Fruit fly (Drosophila melanogaster) whole organism, embryonic: ENCODE results near the gene Mec2.

Experiments
- BEAF-32 ChIP-seq: fragments of 200-800 bp; sonication (Bioruptor generic); optimal IDR thresholded peaks from 3 replicates; lab custom pipeline; 2017; ENCODE audit warnings: missing biosample characterization, missing genetic modification characterization, mild to moderate bottlenecking, moderate library complexity, missing genetic modification reagents
- CG11247 ChIP-seq: fragments of 200-800 bp; sonication (Bioruptor generic); IDR thresholded peaks from 2 replicates; pipeline ENCODE4 v1.3.6; 2022; ENCODE audit warnings: missing biosample characterization, missing genetic modification characterization
- CG11398 ChIP-seq: fragments of 200-800 bp; sonication (Bioruptor generic); optimal IDR thresholded peaks from 2 replicates; lab custom pipeline; 2016; ENCODE audit warnings: missing biosample characterization, missing genetic modification characterization
- CG12104 ChIP-seq: fragments of 200-800 bp; sonication (Bioruptor generic); optimal IDR thresholded peaks from 3 replicates; lab custom pipeline; 2016; ENCODE audit warnings: missing biosample characterization, missing genetic modification characterization
- CG13775 ChIP-seq: fragments of 200-800 bp; sonication (Bioruptor generic); optimal IDR thresholded peaks from 3 replicates; lab custom pipeline; 2017; ENCODE audit warnings: missing biosample characterization, mild to moderate bottlenecking, missing genetic modification characterization
- CG15514 ChIP-seq: fragments of 200-800 bp; sonication (Bioruptor generic); optimal IDR thresholded peaks from 3 replicates; lab custom pipeline; 2017; ENCODE audit warnings: missing biosample characterization, missing genetic modification characterization, mild to moderate bottlenecking, moderate library complexity, missing genetic modification reagents
- CG15601 ChIP-seq: fragments of 200-800 bp; sonication (Bioruptor generic); optimal IDR thresholded peaks from 3 replicates; lab custom pipeline; 2019; ENCODE audit warnings: missing biosample characterization, mild to moderate bottlenecking, missing genetic modification characterization, moderate library complexity
- CG1603 ChIP-seq: fragments of 200-800 bp; sonication (Bioruptor generic); optimal IDR thresholded peaks from 2 replicates; lab custom pipeline; 2019; ENCODE audit warnings: missing biosample characterization, mild to moderate bottlenecking, missing genetic modification characterization, moderate library complexity
- CG16863 ChIP-seq: fragments of 200-800 bp; sonication (Bioruptor generic); optimal IDR thresholded peaks from 3 replicates; lab custom pipeline; 2016; ENCODE audit warnings: missing biosample characterization, missing genetic modification characterization
- CG17912 ChIP-seq: fragments of 200-800 bp; sonication (Bioruptor generic); optimal IDR thresholded peaks from 2 replicates; lab custom pipeline; 2018; ENCODE audit warnings: missing biosample characterization, mild to moderate bottlenecking, missing genetic modification characterization
- CG18619 ChIP-seq: fragments of 200-800 bp; sonication (Bioruptor generic); optimal IDR thresholded peaks from 3 replicates; lab custom pipeline; 2017; ENCODE audit warnings: missing biosample characterization, mild to moderate bottlenecking, missing genetic modification characterization
- CG2202 ChIP-seq: fragments of 200-800 bp; sonication (Bioruptor generic); optimal IDR thresholded peaks from 2 replicates; lab custom pipeline; 2018; ENCODE audit warnings: missing biosample characterization, mild to moderate bottlenecking, missing genetic modification characterization
- CG32772 ChIP-seq: fragments of 200-800 bp; sonication (Bioruptor generic); IDR thresholded peaks from 2 replicates; pipeline ENCODE4 v1.3.6; 2022; ENCODE audit warnings: missing biosample characterization, missing genetic modification characterization
- CG34376 ChIP-seq: fragments of 200-800 bp; sonication (Bioruptor generic); optimal IDR thresholded peaks from 2 replicates; lab custom pipeline; 2018; ENCODE audit warnings: missing biosample characterization, mild to moderate bottlenecking, missing genetic modification characterization
- CG4820 ChIP-seq: fragments of 200-800 bp; sonication (Bioruptor generic); optimal IDR thresholded peaks from 3 replicates; lab custom pipeline; 2016; ENCODE audit warnings: missing biosample characterization, missing genetic modification characterization
- CG6765 ChIP-seq: fragments of 200-800 bp; sonication (Bioruptor generic); optimal IDR thresholded peaks from 3 replicates; lab custom pipeline; 2017; ENCODE audit warnings: missing biosample characterization, mild to moderate bottlenecking, missing genetic modification characterization
- CG7928 ChIP-seq: fragments of 200-800 bp; sonication (Bioruptor generic); optimal IDR thresholded peaks from 2 replicates; lab custom pipeline; 2017; ENCODE audit warnings: missing biosample characterization, mild to moderate bottlenecking, missing genetic modification characterization
- CG8944 ChIP-seq: fragments of 200-800 bp; sonication (Bioruptor generic); optimal IDR thresholded peaks from 3 replicates; lab custom pipeline; 2016; ENCODE audit warnings: missing biosample characterization, missing genetic modification characterization
- CG9932 ChIP-seq: fragments of 200-800 bp; sonication (Bioruptor generic); IDR thresholded peaks from 2 replicates; pipeline ENCODE4 v1.3.6; 2022; ENCODE audit warnings: missing biosample characterization, missing genetic modification characterization
- CrebB ChIP-seq: fragments of 200-800 bp; sonication (Bioruptor generic); optimal IDR thresholded peaks from 3 replicates; lab custom pipeline; 2018; ENCODE audit warnings: missing biosample characterization, mild to moderate bottlenecking, missing genetic modification characterization
- D ChIP-seq, 2 experiments: fragments of 200-800 bp in 1 of 2; fragments of >200 bp in 1 of 2; sonication (Bioruptor generic) in 1 of 2; optimal IDR thresholded peaks; 2 replicates in 1 of 2; 3 replicates in 1 of 2; lab custom pipeline; 2017; ENCODE audit warnings: mild to moderate bottlenecking in 1 of 2, missing biosample characterization in 1 of 2, missing genetic modification characterization in 1 of 2, missing genetic modification reagents in 1 of 2
- D19B ChIP-seq: fragments of 200-800 bp; sonication (Bioruptor generic); optimal IDR thresholded peaks from 2 replicates; lab custom pipeline; 2017; ENCODE audit warnings: missing biosample characterization, mild to moderate bottlenecking, missing genetic modification characterization
- Dad ChIP-seq: fragments of 200-800 bp; sonication (Bioruptor generic); optimal IDR thresholded peaks from 3 replicates; lab custom pipeline; 2016; ENCODE audit warnings: missing biosample characterization, missing genetic modification characterization
- Dip2 ChIP-seq: fragments of 200-800 bp; sonication (Bioruptor generic); IDR thresholded peaks from 2 replicates; pipeline ENCODE4 v1.3.6; 2022; ENCODE audit warnings: missing biosample characterization, missing genetic modification characterization
- Hr3 ChIP-seq: fragments of 200-800 bp; sonication (Bioruptor generic); optimal IDR thresholded peaks from 3 replicates; lab custom pipeline; 2016; ENCODE audit warnings: missing biosample characterization, missing genetic modification characterization
- Jarid2 ChIP-seq: fragments of 200-800 bp; sonication (Bioruptor generic); optimal IDR thresholded peaks from 3 replicates; lab custom pipeline; 2017; ENCODE audit warnings: mild to moderate bottlenecking, missing biosample characterization, missing genetic modification reagents, missing genetic modification characterization
- Lhr ChIP-seq: fragments of 200-800 bp; sonication (Bioruptor generic); optimal IDR thresholded peaks from 3 replicates; lab custom pipeline; 2017; ENCODE audit warnings: mild to moderate bottlenecking, missing biosample characterization, missing genetic modification reagents, missing genetic modification characterization
- MBD-R2 ChIP-seq: fragments of 200-800 bp; sonication (Bioruptor generic); IDR thresholded peaks from 2 replicates; pipeline ENCODE4 v1.3.6; 2022; ENCODE audit warnings: missing biosample characterization, missing genetic modification characterization
- Myb ChIP-seq: fragments of 200-800 bp; sonication (Bioruptor generic); optimal IDR thresholded peaks from 2 replicates; lab custom pipeline; 2016; ENCODE audit warnings: missing biosample characterization, missing genetic modification characterization
- NK7.1 ChIP-seq: fragments of 200-800 bp; sonication (Bioruptor generic); optimal IDR thresholded peaks from 3 replicates; lab custom pipeline; 2016; ENCODE audit warnings: missing biosample characterization, missing genetic modification characterization
- Side ChIP-seq: fragments of 200-800 bp; sonication (Bioruptor generic); optimal IDR thresholded peaks from 2 replicates; lab custom pipeline; 2016; ENCODE audit warnings: missing biosample characterization, missing genetic modification characterization
- ato ChIP-seq: fragments of 200-800 bp; sonication (Bioruptor generic); IDR thresholded peaks from 2 replicates; pipeline ENCODE4 v1.3.6; 2022; ENCODE audit warnings: missing biosample characterization, missing genetic modification characterization; ENCODE audit not compliant: partially characterized antibody
- bigmax ChIP-seq: fragments of 200-800 bp; sonication (Bioruptor generic); optimal IDR thresholded peaks from 2 replicates; lab custom pipeline; 2018; ENCODE audit warnings: missing biosample characterization, mild to moderate bottlenecking, missing genetic modification characterization
- chinmo ChIP-seq: fragments of 200-800 bp; sonication (Bioruptor generic); IDR thresholded peaks from 4 replicates; pipeline ENCODE4 v1.3.6; 2022; ENCODE audit warnings: missing biosample characterization, missing genetic modification characterization; ENCODE audit not compliant: partially characterized antibody
- chm ChIP-seq: fragments of 200-800 bp; sonication (Bioruptor generic); IDR thresholded peaks from 2 replicates; pipeline ENCODE4 v1.3.6; 2022; ENCODE audit warnings: missing biosample characterization, missing genetic modification characterization
- crc ChIP-seq: fragments of 200-800 bp; sonication (Bioruptor generic); optimal IDR thresholded peaks from 2 replicates; lab custom pipeline; 2016; ENCODE audit warnings: missing biosample characterization, missing genetic modification characterization
- danr ChIP-seq: fragments of 200-800 bp; sonication (Bioruptor generic); IDR thresholded peaks from 2 replicates; pipeline ENCODE4 v1.3.6; 2022; ENCODE audit warnings: missing biosample characterization, missing genetic modification characterization
- ftz-f1 ChIP-seq: fragments of 200-800 bp; sonication (Bioruptor generic); optimal IDR thresholded peaks from 2 replicates; lab custom pipeline; 2016; ENCODE audit warnings: missing biosample characterization, missing genetic modification characterization
- fu2 ChIP-seq: fragments of 200-800 bp; sonication (Bioruptor generic); optimal IDR thresholded peaks from 2 replicates; lab custom pipeline; 2016; ENCODE audit warnings: missing biosample characterization, missing genetic modification characterization
- gce ChIP-seq: fragments of 200-800 bp; sonication (Bioruptor generic); IDR thresholded peaks from 3 replicates; pipeline ENCODE4 v1.3.6; 2022; ENCODE audit warnings: missing biosample characterization, missing genetic modification characterization
- gcm2 ChIP-seq: fragments of 200-800 bp; sonication (Bioruptor generic); optimal IDR thresholded peaks from 2 replicates; lab custom pipeline; 2016; ENCODE audit warnings: missing biosample characterization, missing genetic modification characterization
- hbn ChIP-seq: fragments of 200-800 bp; sonication (Bioruptor generic); IDR thresholded peaks from 2 replicates; pipeline ENCODE4 v1.3.6; 2022; ENCODE audit warnings: missing biosample characterization, missing genetic modification characterization; ENCODE audit not compliant: partially characterized antibody
- insv ChIP-seq, 2 experiments: fragments of 200-800 bp; sonication (Bioruptor generic); optimal IDR thresholded peaks; 3 replicates each; lab custom pipeline; 2016 to 2018; ENCODE audit warnings: missing biosample characterization in 2 of 2, missing genetic modification characterization in 2 of 2
- lab ChIP-seq: fragments of 200-800 bp; sonication (Bioruptor generic); optimal IDR thresholded peaks from 3 replicates; lab custom pipeline; 2017; ENCODE audit warnings: missing biosample characterization, missing genetic modification characterization, mild to moderate bottlenecking, moderate library complexity, missing genetic modification reagents
- nau ChIP-seq: fragments of 200-800 bp; sonication (Bioruptor generic); optimal IDR thresholded peaks from 3 replicates; lab custom pipeline; 2017; ENCODE audit warnings: missing biosample characterization, mild to moderate bottlenecking, missing genetic modification characterization, missing genetic modification reagents
- otp ChIP-seq: fragments of 200-800 bp; sonication (Bioruptor generic); IDR thresholded peaks from 3 replicates; pipeline ENCODE4, ENCODE4 v1.3.6; 2022; ENCODE audit warnings: missing biosample characterization, missing genetic modification characterization
- rib ChIP-seq: fragments of 200-800 bp; sonication (Bioruptor generic); IDR thresholded peaks from 2 replicates; pipeline ENCODE4 v1.3.6; 2022; ENCODE audit warnings: missing biosample characterization, missing genetic modification characterization
- run ChIP-seq: fragments of 200-800 bp; sonication (Bioruptor generic); optimal IDR thresholded peaks from 3 replicates; lab custom pipeline; 2018; ENCODE audit warnings: missing biosample characterization, mild to moderate bottlenecking, missing genetic modification characterization
- scrt ChIP-seq: fragments of 200-800 bp; sonication (Bioruptor generic); optimal IDR thresholded peaks from 2 replicates; lab custom pipeline; 2018; ENCODE audit warnings: missing biosample characterization, mild to moderate bottlenecking, missing genetic modification characterization, moderate library complexity
- sisA ChIP-seq: fragments of 200-800 bp; sonication (Bioruptor generic); IDR thresholded peaks from 2 replicates; pipeline ENCODE4 v1.3.6; 2022; ENCODE audit warnings: missing biosample characterization, missing genetic modification characterization
- tgo ChIP-seq: fragments of 200-800 bp; sonication (Bioruptor generic); IDR thresholded peaks from 3 replicates; pipeline ENCODE4 v1.3.6; 2022; ENCODE audit warnings: missing biosample characterization, missing genetic modification characterization

The Mec2 gene

dm6 chrX:19189903-19190302 lies 2.1 kb downstream of the Mec2 start, which contains the start of gene HP1D3csd (continued):
- TF ChIP-seq MBD-R2 (GFP tag; lab: Robert Waterston, UW), result 0 out of 2 replicates have a peak, but pooled peaks have one; percentile 14
- no peak for TF ChIP-seq Hr3 (GFP tag; lab: Kevin White, UChicago)
- no peak for TF ChIP-seq CG6765 (GFP tag; lab: Kevin White, UChicago)
- TF ChIP-seq Lhr (GFP tag; lab: Kevin White, UChicago), result no peak
- no peak for TF ChIP-seq insv (GFP tag; optimal IDR thresholded peaks at IDR 0.05; lab: Kevin White, UChicago)
- TF ChIP-seq D (optimal IDR thresholded peaks at IDR 0.05; lab: Kevin White, UChicago), result no peak
- no peak for TF ChIP-seq D (GFP tag; optimal IDR thresholded peaks at IDR 0.05; lab: Kevin White, UChicago)
- TF ChIP-seq Myb (GFP tag; lab: Kevin White, UChicago), result no peak
- no peak for TF ChIP-seq CG16863
- no peak for TF ChIP-seq CG11247
- TF ChIP-seq BEAF-32 (GFP tag; lab: Kevin White, UChicago), result no peak
- no peak for TF ChIP-seq danr
- TF ChIP-seq rib (GFP tag; lab: Robert Waterston, UW), result no peak
- no peak for TF ChIP-seq ato (GFP tag; lab: Robert Waterston, UW)
- TF ChIP-seq CG12104 (GFP tag; lab: Kevin White, UChicago), result no peak
- TF ChIP-seq fu2, result no peak
- TF ChIP-seq gcm2 (GFP tag; lab: Kevin White, UChicago), result no peak
- TF ChIP-seq gce (GFP tag; lab: Robert Waterston, UW), result no peak
- TF ChIP-seq CG13775 (GFP tag; lab: Kevin White, UChicago), result no peak
- no peak for TF ChIP-seq nau (GFP tag; lab: Kevin White, UChicago)
- TF ChIP-seq CG4820, result no peak
- TF ChIP-seq Jarid2, result no peak
- no peak for TF ChIP-seq CG8944 (GFP tag; lab: Kevin White, UChicago)
- TF ChIP-seq crc (GFP tag; lab: Kevin White, UChicago), result no peak
- TF ChIP-seq CG34376 (GFP tag; lab: Kevin White, UChicago), result no peak
- TF ChIP-seq CG9932 (GFP tag; lab: Robert Waterston, UW), result no peak
- no peak for TF ChIP-seq D19B
- TF ChIP-seq otp (GFP tag; lab: Robert Waterston, UW), result no peak
- TF ChIP-seq chinmo (GFP tag; lab: Robert Waterston, UW), result 0 out of 4 replicates have a peak, but pooled peaks have one; percentile 47
- TF ChIP-seq hbn (GFP tag; lab: Robert Waterston, UW), result no peak
- TF ChIP-seq CG18619, result no peak
- TF ChIP-seq CG2202 (tag; lab: Kevin White, UChicago), result no peak
- TF ChIP-seq CG17912 (GFP tag; lab: Kevin White, UChicago), result no peak
- no peak for TF ChIP-seq tgo (GFP tag; lab: Robert Waterston, UW)
- TF ChIP-seq NK7.1 (GFP tag; lab: Kevin White, UChicago), result no peak
- TF ChIP-seq sisA (GFP tag; lab: Robert Waterston, UW), result no peak
- TF ChIP-seq CG15601 (tag; lab: Kevin White, UChicago), result no peak
- no peak for TF ChIP-seq Dip2 (GFP tag; lab: Robert Waterston, UW)
- TF ChIP-seq CG7928 (GFP tag; lab: Kevin White, UChicago), result no peak
- TF ChIP-seq ftz-f1 (GFP tag; lab: Kevin White, UChicago), result no peak
- no peak for TF ChIP-seq CrebB (tag; lab: Kevin White, UChicago)
- peak; percentile 73 for TF ChIP-seq CG32772 (GFP tag; lab: Robert Waterston, UW)
- TF ChIP-seq chm (GFP tag; lab: Robert Waterston, UW), result no peak
- no peak for TF ChIP-seq CG11398 (GFP tag; lab: Kevin White, UChicago)
- TF ChIP-seq CG15514 (GFP tag; lab: Kevin White, UChicago), result no peak
- TF ChIP-seq run, result no peak
- TF ChIP-seq Side (GFP tag; lab: Kevin White, UChicago), result no peak
- TF ChIP-seq CG1603 (tag; lab: Kevin White, UChicago), result no peak
- no peak for TF ChIP-seq scrt (GFP tag; lab: Kevin White, UChicago)
- TF ChIP-seq bigmax (GFP tag; lab: Kevin White, UChicago), result no peak
- no peak for TF ChIP-seq Dad (GFP tag; lab: Kevin White, UChicago)
- no peak for TF ChIP-seq lab (GFP tag; lab: Kevin White, UChicago)
